Worm (Caenorhabditis elegans) whole organism, L4 larva: Measurements from ENCODE around the gene D2062.1.
"Not testable (repeated sequence)": the region's sequence is repeated elsewhere in the genome, so short reads cannot be mapped to it uniquely, and the experiment has no call there.

Experiments
- attf-4 ChIP-seq: sonication (generic microtip); optimal IDR thresholded peaks from 3 replicates; lab custom pipeline; 2017; ENCODE audit warnings: missing biosample characterization, missing genetic modification characterization
- mdl-1 ChIP-seq, 2 experiments: fragments of 150-350 bp in 1 of 2; sonication (generic microtip) in 1 of 2; optimal IDR thresholded peaks; 2 replicates each; lab custom pipeline; 2014 to 2017; ENCODE audit warnings: missing biosample characterization in 2 of 2, missing genetic modification characterization in 2 of 2
- nhr-10 ChIP-seq: fragments of 150-350 bp; optimal IDR thresholded peaks from 2 replicates; lab custom pipeline; 2014; ENCODE audit warnings: missing biosample characterization, missing genetic modification characterization
- nhr-77 ChIP-seq: fragments of 150-350 bp; optimal IDR thresholded peaks from 2 replicates; lab custom pipeline; 2014; ENCODE audit warnings: missing biosample characterization, missing genetic modification characterization
- snpc-1.2 ChIP-seq: fragments of 200-800 bp; sonication (Bioruptor generic); IDR thresholded peaks from 2 replicates; pipeline ENCODE4 v1.3.6; 2022; ENCODE audit warnings: missing genetic modification reagents, missing genetic modification characterization, missing compliant biosample characterization
- zfp-2 ChIP-seq: sonication (generic microtip); optimal IDR thresholded peaks from 2 replicates; lab custom pipeline; 2016; ENCODE audit warnings: mild to moderate bottlenecking, missing genetic modification characterization, missing compliant biosample characterization

ce11 chrII:2612278-2612677 lies 19.0 kb upstream of the D2062.1 start, which contains the start of gene D2062.13:
- TF ChIP-seq zfp-2 (tag; lab: Kevin White, UChicago); nhr-77 (tag; lab: Kevin White, UChicago); snpc-1.2; mdl-1 (tag; optimal IDR thresholded peaks at IDR 0.05; lab: Kevin White, UChicago); nhr-10 (tag; lab: Kevin White, UChicago); attf-4 (tag; lab: Kevin White, UChicago): not testable (repeated sequence)
